Worm (Caenorhabditis elegans): ENCODE data around the gene elf-1.
"Not testable (repeated sequence)": the region's sequence is repeated elsewhere in the genome, so short reads cannot be mapped to it uniquely, and the experiment has no call there.

Gene elf-1

DNA sequence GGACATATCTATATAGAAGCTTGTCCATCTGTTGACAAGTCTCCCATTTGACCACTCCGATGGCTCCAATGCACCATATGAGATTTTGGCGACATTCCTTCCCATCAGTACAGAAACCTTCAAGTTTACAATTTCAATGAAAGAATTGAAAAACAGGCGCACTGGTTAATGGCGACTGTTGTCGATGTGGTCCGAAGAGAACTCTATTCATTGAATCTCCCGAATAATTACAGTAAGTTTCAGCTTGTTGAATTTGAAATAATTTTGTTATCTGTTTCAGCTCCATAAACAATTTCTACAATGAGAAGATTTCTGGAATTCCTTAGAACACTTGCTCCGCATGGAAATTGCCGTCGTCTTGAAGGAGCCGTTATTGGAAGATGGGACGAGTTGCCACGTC lies at the start of gene elf-1:
Gene elf-1, plus strand, starts transcription at position 301 of the 400 bp plus-strand sequence.
- not testable (repeated sequence) for TF ChIP-seq flt-1 (GFP tag; IDR thresholded peaks at IDR 0.05); ztf-23 (GFP tag; IDR thresholded peaks at IDR 0.05); ref-1 (GFP tag; conservative IDR thresholded peaks at IDR 0.05)

DNA sequence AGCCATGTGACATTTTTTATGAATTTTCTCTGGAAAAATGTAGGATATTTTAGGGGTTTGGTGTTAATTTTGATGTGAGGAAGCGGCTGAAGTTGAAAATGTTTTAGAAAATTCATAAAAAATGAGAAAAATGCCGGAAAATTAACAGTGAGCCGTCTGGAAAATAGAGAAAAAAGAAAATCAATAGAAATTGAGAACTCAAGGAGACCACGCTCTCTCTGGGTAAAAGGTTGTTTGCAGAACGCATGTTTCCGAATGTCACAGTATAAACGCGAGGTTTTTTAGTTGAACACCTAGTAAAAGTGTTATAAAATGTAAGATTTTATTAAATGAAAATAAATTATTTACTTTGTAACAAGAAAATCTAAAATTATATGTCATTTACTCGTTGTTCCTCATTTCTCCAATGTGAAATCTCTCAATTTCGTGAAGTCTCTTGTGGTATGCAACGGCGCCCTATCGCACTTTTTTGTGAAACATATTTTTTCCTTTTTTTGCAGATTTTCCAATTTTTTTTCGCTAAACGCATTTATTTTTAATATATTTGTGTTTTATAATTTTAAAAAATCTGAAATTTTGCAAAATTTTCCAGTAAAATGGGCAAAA lies 48.7 kb upstream of the elf-1 start, which contains the start of the genes tag-266 and tag-267:
Gene tag-266, minus strand, starts transcription at position 29 of the 606 bp plus-strand sequence.
Gene tag-267, plus strand, starts transcription at position 593 of the 606 bp plus-strand sequence.
- TF ChIP-seq cog-1 (tag; optimal IDR thresholded peaks at IDR 0.05) = peak; percentile 94
- TF ChIP-seq klf-2 (GFP tag; conservative IDR thresholded peaks at IDR 0.05) = peak; percentile 74
- peak; percentile 57; the same call in 1 of the 2 replicates for TF ChIP-seq T22C8.4 (GFP tag; IDR thresholded peaks at IDR 0.05)
- TF ChIP-seq ref-1 (GFP tag; conservative IDR thresholded peaks at IDR 0.05) = no peak
- no peak for TF ChIP-seq med-1 (GFP tag; optimal IDR thresholded peaks at IDR 0.05; ENCODE audit: insufficient read depth)
- peak; percentile 81 for TF ChIP-seq ztf-23 (GFP tag; IDR thresholded peaks at IDR 0.05)
- no peak for TF ChIP-seq ztf-29 (GFP tag; IDR thresholded peaks at IDR 0.05)
- TF ChIP-seq tab-1 (GFP tag; IDR thresholded peaks at IDR 0.05) = no peak
- TF ChIP-seq flt-1 (GFP tag; IDR thresholded peaks at IDR 0.05) = peak; percentile 81; the same call in 1 of the 2 replicates

DNA sequence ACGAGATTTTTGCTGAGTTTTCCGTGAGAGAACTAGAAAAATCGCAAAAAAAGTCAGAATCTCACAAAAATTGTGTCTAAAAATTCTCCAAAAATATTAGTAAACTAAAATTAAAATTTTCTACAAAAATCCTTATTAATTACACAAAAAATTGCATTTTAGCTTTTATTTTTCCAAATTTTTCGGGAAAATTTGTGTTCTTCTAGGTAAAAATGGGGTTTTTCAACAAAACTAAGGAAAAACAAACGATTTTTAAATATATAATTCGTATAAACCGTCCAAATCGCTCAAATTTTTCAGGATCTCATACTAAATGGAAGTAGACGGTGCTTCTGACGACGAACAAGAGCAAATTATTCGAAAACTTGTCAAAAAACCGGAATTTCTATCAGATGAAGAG lies 47.2 kb upstream of the elf-1 start, which contains the start of gene W06E11.1:
Gene W06E11.1, plus strand, starts transcription at position 301 of the 400 bp plus-strand sequence.
- TF ChIP-seq ref-1 (GFP tag; conservative IDR thresholded peaks at IDR 0.05) (no peak), ztf-23 (GFP tag; IDR thresholded peaks at IDR 0.05) (no peak), T22C8.4 (GFP tag; IDR thresholded peaks at IDR 0.05) (no peak), klf-2 (GFP tag; conservative IDR thresholded peaks at IDR 0.05) (no peak), med-1 (GFP tag; optimal IDR thresholded peaks at IDR 0.05; ENCODE audit: insufficient read depth) (no peak), ztf-29 (GFP tag; IDR thresholded peaks at IDR 0.05) (no peak), cog-1 (tag; optimal IDR thresholded peaks at IDR 0.05) (no peak), flt-1 (GFP tag; IDR thresholded peaks at IDR 0.05) (no peak), tab-1 (GFP tag; IDR thresholded peaks at IDR 0.05) (no peak)

DNA sequence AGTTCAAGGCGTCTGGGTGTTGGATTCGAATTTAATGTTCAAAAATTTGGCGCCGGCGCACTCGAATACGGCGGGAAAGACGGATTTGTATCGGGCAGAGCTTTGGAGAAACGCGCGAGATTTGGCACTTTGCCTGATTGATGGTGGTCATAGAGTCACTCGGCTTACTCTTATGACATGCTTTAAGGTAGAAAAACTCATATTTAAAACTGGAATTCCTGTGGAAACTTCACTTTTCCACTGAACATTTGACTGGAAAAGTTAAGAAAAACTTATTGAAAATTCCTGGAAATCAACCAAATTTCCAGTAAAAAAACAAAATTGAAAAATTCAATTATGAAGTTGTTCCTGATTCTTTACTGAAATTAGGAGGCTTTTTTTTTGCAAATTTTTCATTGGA lies 44.3 kb upstream of the elf-1 start:
- TF ChIP-seq T22C8.4 (GFP tag; IDR thresholded peaks at IDR 0.05) (no peak), med-1 (GFP tag; optimal IDR thresholded peaks at IDR 0.05; ENCODE audit: insufficient read depth) (no peak), ref-1 (GFP tag; conservative IDR thresholded peaks at IDR 0.05) (no peak), ztf-29 (GFP tag; IDR thresholded peaks at IDR 0.05) (no peak), flt-1 (GFP tag; IDR thresholded peaks at IDR 0.05) (no peak), klf-2 (GFP tag; conservative IDR thresholded peaks at IDR 0.05) (no peak), ztf-23 (GFP tag; IDR thresholded peaks at IDR 0.05) (no peak), tab-1 (GFP tag; IDR thresholded peaks at IDR 0.05) (no peak), cog-1 (tag; optimal IDR thresholded peaks at IDR 0.05) (no peak)

DNA sequence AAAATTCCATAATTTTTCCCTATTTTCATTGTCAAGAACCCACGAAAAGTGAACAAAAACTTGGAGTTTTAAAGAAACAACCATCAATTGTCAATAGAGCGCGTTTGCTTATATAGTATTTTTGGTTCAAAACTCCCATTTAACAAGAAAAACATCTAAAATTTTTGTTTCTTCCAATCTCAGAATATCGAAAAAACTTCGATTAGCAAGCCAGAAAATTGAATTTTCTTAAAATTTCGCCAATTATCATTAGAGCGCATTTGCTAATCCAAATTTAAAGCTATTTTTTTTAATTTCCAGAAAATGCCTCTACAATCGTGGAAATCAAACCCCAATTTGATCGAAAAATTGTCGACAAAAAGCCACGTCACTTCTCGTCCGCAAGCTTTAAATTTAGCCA lies 42.5 kb upstream of the elf-1 start, which contains the start of gene orai-1:
Gene orai-1, plus strand, starts transcription at position 301 of the 400 bp plus-strand sequence.
- TF ChIP-seq ztf-29 (GFP tag; IDR thresholded peaks at IDR 0.05) (no peak), cog-1 (tag; optimal IDR thresholded peaks at IDR 0.05) (no peak), flt-1 (GFP tag; IDR thresholded peaks at IDR 0.05) (no peak), med-1 (GFP tag; optimal IDR thresholded peaks at IDR 0.05; ENCODE audit: insufficient read depth) (no peak), klf-2 (GFP tag; conservative IDR thresholded peaks at IDR 0.05) (no peak)

DNA sequence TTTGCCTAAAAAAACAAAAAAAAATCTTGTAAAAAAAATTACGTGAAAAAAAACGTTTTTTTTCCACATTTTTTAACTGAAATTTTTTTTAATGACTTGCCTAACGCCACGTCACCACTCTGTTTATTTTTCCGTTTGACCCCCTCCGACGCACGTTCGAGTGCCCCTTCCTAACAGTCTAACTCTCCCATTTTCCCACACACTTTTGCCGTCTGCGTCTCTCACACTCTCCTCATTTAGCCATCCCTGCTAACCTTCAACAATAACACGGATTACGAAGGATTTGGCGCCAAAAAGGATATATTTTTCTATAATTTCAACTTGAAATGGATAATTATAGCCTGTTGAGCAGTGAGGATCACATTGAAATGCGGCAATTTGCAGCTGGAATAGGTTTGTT lies 41.7 kb upstream of the elf-1 start:
- TF ChIP-seq ztf-23 (GFP tag; IDR thresholded peaks at IDR 0.05) (no peak), cog-1 (tag; optimal IDR thresholded peaks at IDR 0.05) (no peak), ref-1 (GFP tag; conservative IDR thresholded peaks at IDR 0.05) (no peak), klf-2 (GFP tag; conservative IDR thresholded peaks at IDR 0.05) (no peak), flt-1 (GFP tag; IDR thresholded peaks at IDR 0.05) (no peak), ztf-29 (GFP tag; IDR thresholded peaks at IDR 0.05) (no peak), T22C8.4 (GFP tag; IDR thresholded peaks at IDR 0.05) (no peak)

DNA sequence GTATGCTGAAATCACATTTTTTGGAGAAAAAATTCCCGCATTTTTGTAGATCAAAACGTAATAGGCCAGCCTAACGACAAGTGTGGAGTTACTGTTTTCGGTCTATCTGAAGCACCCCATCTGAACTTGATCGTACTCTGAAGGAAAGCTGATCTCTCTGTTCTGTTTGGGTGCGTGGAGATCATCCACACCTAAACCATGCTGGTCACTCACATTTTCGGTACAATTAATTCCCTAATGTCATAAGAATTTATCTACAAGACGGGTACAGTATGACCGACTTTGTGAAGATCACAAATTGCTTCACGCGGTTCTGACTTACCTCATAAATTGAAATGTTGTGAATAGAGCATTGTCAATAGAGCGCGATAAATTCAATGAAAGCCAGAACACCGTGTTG lies 39.0 kb upstream of the elf-1 start:
- TF ChIP-seq ztf-29 (GFP tag; IDR thresholded peaks at IDR 0.05) = no peak
- no peak for TF ChIP-seq tab-1 (GFP tag; IDR thresholded peaks at IDR 0.05)
- no peak for TF ChIP-seq cog-1 (tag; optimal IDR thresholded peaks at IDR 0.05)
- TF ChIP-seq med-1 (GFP tag; optimal IDR thresholded peaks at IDR 0.05; ENCODE audit: insufficient read depth) = no peak
- TF ChIP-seq ztf-23 (GFP tag; IDR thresholded peaks at IDR 0.05) = no peak
- TF ChIP-seq T22C8.4 (GFP tag; IDR thresholded peaks at IDR 0.05) = no peak
- TF ChIP-seq klf-2 (GFP tag; conservative IDR thresholded peaks at IDR 0.05) = no peak

DNA sequence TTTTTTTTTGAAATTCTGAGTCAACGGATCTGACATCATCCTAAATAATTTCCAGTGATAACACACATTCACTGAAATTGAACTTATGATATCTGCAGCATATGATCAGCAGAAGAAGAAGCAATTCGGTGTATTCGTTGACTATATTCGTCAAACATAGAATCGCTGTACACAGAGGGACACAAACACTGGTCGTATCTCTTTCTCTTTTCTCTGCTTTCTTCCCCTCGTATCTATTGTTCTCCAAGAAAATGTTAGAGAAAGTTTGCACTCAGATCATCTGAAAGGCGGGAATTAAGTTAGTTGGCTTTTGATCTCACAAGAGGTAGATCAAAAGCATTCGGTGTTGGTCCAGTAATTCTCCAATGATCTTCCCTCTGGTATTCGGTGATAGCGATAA lies 38.4 kb upstream of the elf-1 start:
- TF ChIP-seq tab-1 (GFP tag; IDR thresholded peaks at IDR 0.05) (no peak), flt-1 (GFP tag; IDR thresholded peaks at IDR 0.05) (no peak), cog-1 (tag; optimal IDR thresholded peaks at IDR 0.05) (no peak), ztf-23 (GFP tag; IDR thresholded peaks at IDR 0.05) (no peak), med-1 (GFP tag; optimal IDR thresholded peaks at IDR 0.05; ENCODE audit: insufficient read depth) (no peak), ztf-29 (GFP tag; IDR thresholded peaks at IDR 0.05) (no peak), ref-1 (GFP tag; conservative IDR thresholded peaks at IDR 0.05) (no peak), klf-2 (GFP tag; conservative IDR thresholded peaks at IDR 0.05) (no peak), T22C8.4 (GFP tag; IDR thresholded peaks at IDR 0.05) (no peak)

DNA sequence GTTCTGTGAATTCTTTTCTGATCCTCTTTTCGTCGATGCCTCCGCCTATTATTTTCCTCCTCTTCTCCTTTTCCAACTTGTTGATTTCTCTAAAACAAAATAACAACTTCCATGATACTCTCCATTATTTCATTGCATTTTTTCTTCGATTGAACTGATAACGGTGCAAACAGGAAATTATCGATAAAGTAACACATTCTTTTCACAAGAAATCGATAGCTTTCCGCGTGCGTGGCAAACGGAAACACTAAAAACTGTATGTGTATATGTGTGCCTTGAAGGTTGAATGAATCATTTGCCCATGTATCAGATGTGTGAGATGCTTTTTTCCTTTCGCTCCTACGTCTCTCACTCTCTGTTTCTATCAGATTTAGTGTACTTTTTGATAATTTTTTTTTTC lies 37.4 kb upstream of the elf-1 start:
- TF ChIP-seq ztf-23 (GFP tag; IDR thresholded peaks at IDR 0.05) (no peak), flt-1 (GFP tag; IDR thresholded peaks at IDR 0.05) (no peak)

DNA sequence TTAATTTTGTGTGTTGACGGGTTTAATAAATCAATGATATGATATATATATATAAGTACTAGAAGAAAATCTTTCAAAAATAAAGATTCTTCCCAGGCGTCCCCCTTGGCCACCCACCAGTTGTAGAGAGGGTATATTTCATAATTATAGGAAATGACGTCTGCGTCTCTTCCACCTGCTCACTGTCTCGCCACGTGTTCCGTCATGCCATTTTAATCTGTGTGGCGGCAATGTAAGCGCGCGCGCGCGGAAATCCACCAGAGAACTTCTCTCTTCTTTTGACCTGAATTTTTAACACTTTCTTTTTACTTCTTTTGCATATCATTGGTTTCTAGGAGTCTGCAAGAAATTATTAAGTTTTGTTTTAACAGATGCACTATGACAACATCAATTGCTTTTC lies 34.6 kb upstream of the elf-1 start:
- TF ChIP-seq cog-1 (tag; optimal IDR thresholded peaks at IDR 0.05) = no peak
